Worm (Caenorhabditis elegans): ENCODE measurements around the gene srg-46.

Gene srg-46

ce11 chrV:13389454-13389853, 25.9 kb downstream of the srg-46 start:
- TF ChIP-seq nhr-20 (tag; optimal IDR thresholded peaks at IDR 0.05) (peak; percentile 47), pax-3 (tag; optimal IDR thresholded peaks at IDR 0.05) (no peak), jun-1 (tag; optimal IDR thresholded peaks at IDR 0.05) (no peak), unc-62 (GFP tag; optimal IDR thresholded peaks at IDR 0.05) (no peak), hlh-4 (tag; optimal IDR thresholded peaks at IDR 0.05) (no peak), vab-15 (tag; optimal IDR thresholded peaks at IDR 0.05) (no peak), rnt-1 (tag; optimal IDR thresholded peaks at IDR 0.05) (peak; percentile 14), mab-9 (GFP tag; IDR thresholded peaks at IDR 0.05) (no peak), nhr-85 (tag) (peak; percentile 90), unc-30 (tag; optimal IDR thresholded peaks at IDR 0.05) (no peak), lin-14 (GFP tag; optimal IDR thresholded peaks at IDR 0.05) (peak; percentile 57), ceh-63 (GFP tag; optimal IDR thresholded peaks at IDR 0.05) (no peak), C04F5.9 (tag; optimal IDR thresholded peaks at IDR 0.05) (no peak), mep-1 (tag; optimal IDR thresholded peaks at IDR 0.05) (peak; percentile 8), elt-3 (tag; optimal IDR thresholded peaks at IDR 0.05) (peak in 4 of 6 experiments; percentile 33 to 71 (median 52)), nhr-19 (GFP tag; conservative IDR thresholded peaks at IDR 0.05) (0 out of 2 replicates have a peak, but pooled peaks have one; percentile 15), nhr-71 (tag; optimal IDR thresholded peaks at IDR 0.05) (peak; percentile 38), efl-3 (GFP tag; optimal IDR thresholded peaks at IDR 0.05) (no peak), lir-3 (tag; optimal IDR thresholded peaks at IDR 0.05; ENCODE audit: poor library complexity) (no peak), lsy-2 (tag; optimal IDR thresholded peaks at IDR 0.05) (peak in 1 of 2 experiments; percentile 46), lin-13 (GFP tag; optimal IDR thresholded peaks at IDR 0.05) (no peak), blmp-1 (tag; optimal IDR thresholded peaks at IDR 0.05) (peak; percentile 64), elt-2 (tag; optimal IDR thresholded peaks at IDR 0.05) (no peak), ceh-88 (GFP tag; IDR thresholded peaks at IDR 0.05) (no peak), ces-1 (GFP tag; optimal IDR thresholded peaks at IDR 0.05) (no peak), egl-27 (tag; optimal IDR thresholded peaks at IDR 0.05) (no peak), lin-35 (GFP tag; optimal IDR thresholded peaks at IDR 0.05) (peak in 1 of 2 experiments; percentile 7), nhr-28 (tag; optimal IDR thresholded peaks at IDR 0.05) (no peak), fkh-10 (GFP tag; optimal IDR thresholded peaks at IDR 0.05) (no peak), unc-130 (tag; optimal IDR thresholded peaks at IDR 0.05) (no peak), dpl-1 (GFP tag; optimal IDR thresholded peaks at IDR 0.05) (no peak), snu-23 (GFP tag; optimal IDR thresholded peaks at IDR 0.05) (peak; percentile 34)

ce11 chrV:13390936-13391335, 27.4 kb downstream of the srg-46 start:
- TF ChIP-seq snu-23 (GFP tag; optimal IDR thresholded peaks at IDR 0.05) (peak; percentile 20), lir-3 (tag; optimal IDR thresholded peaks at IDR 0.05; ENCODE audit: poor library complexity) (no peak), lsy-2 (tag; optimal IDR thresholded peaks at IDR 0.05) (peak; percentile 0 to 71), nhr-85 (tag) (peak; percentile 94), nhr-90 (tag; optimal IDR thresholded peaks at IDR 0.05; ENCODE audit: poor library complexity) (peak; percentile 10), unc-98 (GFP tag; IDR thresholded peaks at IDR 0.05) (no peak), fkh-8 (tag; optimal IDR thresholded peaks at IDR 0.05) (no peak), rnt-1 (tag; optimal IDR thresholded peaks at IDR 0.05) (peak; percentile 30), elt-3 (tag; optimal IDR thresholded peaks at IDR 0.05) (peak in 4 of 6 experiments; percentile 11 to 84 (median 43)), egl-27 (tag; optimal IDR thresholded peaks at IDR 0.05) (peak in 1 of 2 experiments; percentile 16), nhr-28 (tag; optimal IDR thresholded peaks at IDR 0.05) (no peak), fos-1 (tag; optimal IDR thresholded peaks at IDR 0.05) (no peak), lin-13 (GFP tag; optimal IDR thresholded peaks at IDR 0.05) (no peak), grh-1 (GFP tag; IDR thresholded peaks at IDR 0.05) (no peak; the same call in 1 of the 2 replicates), lin-35 (GFP tag; optimal IDR thresholded peaks at IDR 0.05) (no peak), nhr-20 (tag; optimal IDR thresholded peaks at IDR 0.05) (peak; percentile 63), aha-1 (tag; optimal IDR thresholded peaks at IDR 0.05) (no peak)

Data from whole organism, L1 larva.